Fruit fly (Drosophila melanogaster) whole organism, embryonic: Measurements from ENCODE around the gene CG17784.

Experiments
- CG10654 ChIP-seq: fragments of 200-800 bp; sonication (Bioruptor generic); optimal IDR thresholded peaks from 2 replicates; lab custom pipeline; 2016; ENCODE audit warnings: missing biosample characterization, missing genetic modification characterization
- CG13775 ChIP-seq: fragments of 200-800 bp; sonication (Bioruptor generic); optimal IDR thresholded peaks from 3 replicates; lab custom pipeline; 2017; ENCODE audit warnings: missing biosample characterization, mild to moderate bottlenecking, missing genetic modification characterization
- CG2120 ChIP-seq: fragments of 200-800 bp; sonication (Bioruptor generic); optimal IDR thresholded peaks from 3 replicates; lab custom pipeline; 2016; ENCODE audit warnings: missing biosample characterization, missing genetic modification characterization
- CG2129 ChIP-seq: fragments of 200-800 bp; sonication (Bioruptor generic); IDR thresholded peaks from 2 replicates; pipeline ENCODE4 v1.3.6; 2022; ENCODE audit warnings: missing biosample characterization, missing genetic modification characterization; ENCODE audit not compliant: partially characterized antibody
- CG2202 ChIP-seq: fragments of 200-800 bp; sonication (Bioruptor generic); optimal IDR thresholded peaks from 2 replicates; lab custom pipeline; 2018; ENCODE audit warnings: missing biosample characterization, mild to moderate bottlenecking, missing genetic modification characterization
- CG34224 ChIP-seq: fragments of 200-800 bp; sonication (Bioruptor generic); IDR thresholded peaks from 3 replicates; pipeline ENCODE4 v1.3.6; 2022; ENCODE audit warnings: missing biosample characterization, missing genetic modification characterization; ENCODE audit not compliant: partially characterized antibody
- CG34422 ChIP-seq: fragments of 200-800 bp; sonication (Bioruptor generic); IDR thresholded peaks from 3 replicates; pipeline ENCODE4 v1.3.6; 2022; ENCODE audit warnings: missing biosample characterization, missing genetic modification characterization
- CG3847 ChIP-seq: fragments of 200-800 bp; sonication (Bioruptor generic); IDR thresholded peaks from 2 replicates; pipeline ENCODE4 v1.3.6; 2022; ENCODE audit warnings: missing biosample characterization, missing genetic modification characterization
- CG3995 ChIP-seq: fragments of 200-800 bp; sonication (Bioruptor generic); optimal IDR thresholded peaks from 3 replicates; lab custom pipeline; 2016; ENCODE audit warnings: missing biosample characterization, missing genetic modification characterization
- CG42726 ChIP-seq: fragments of 200-800 bp; sonication (Bioruptor generic); IDR thresholded peaks from 2 replicates; pipeline ENCODE4 v1.3.6; 2022; ENCODE audit warnings: missing biosample characterization, missing genetic modification characterization; ENCODE audit not compliant: partially characterized antibody
- CG4282 ChIP-seq: fragments of 200-800 bp; sonication (Bioruptor generic); optimal IDR thresholded peaks from 2 replicates; lab custom pipeline; 2016; ENCODE audit warnings: missing biosample characterization, missing genetic modification characterization
- CG4328 ChIP-seq: fragments of 200-800 bp; sonication (Bioruptor generic); optimal IDR thresholded peaks from 3 replicates; lab custom pipeline; 2017; ENCODE audit warnings: missing biosample characterization, missing genetic modification reagents, missing genetic modification characterization
- CG4617 ChIP-seq: fragments of 200-800 bp; sonication (Bioruptor generic); optimal IDR thresholded peaks from 3 replicates; lab custom pipeline; 2016; ENCODE audit warnings: missing biosample characterization, missing genetic modification characterization, borderline replicate concordance
- CG6765 ChIP-seq: fragments of 200-800 bp; sonication (Bioruptor generic); optimal IDR thresholded peaks from 3 replicates; lab custom pipeline; 2017; ENCODE audit warnings: missing biosample characterization, mild to moderate bottlenecking, missing genetic modification characterization
- CG9437 ChIP-seq: fragments of 200-800 bp; sonication (Bioruptor generic); optimal IDR thresholded peaks from 2 replicates; lab custom pipeline; 2018; ENCODE audit warnings: missing biosample characterization, mild to moderate bottlenecking, missing genetic modification characterization
- CG9727 ChIP-seq: fragments of 200-800 bp; sonication (Bioruptor generic); optimal IDR thresholded peaks from 3 replicates; lab custom pipeline; 2017; ENCODE audit warnings: missing biosample characterization, mild to moderate bottlenecking, missing genetic modification characterization
- CG9797 ChIP-seq: fragments of 200-800 bp; sonication (Bioruptor generic); optimal IDR thresholded peaks from 3 replicates; lab custom pipeline; 2018; ENCODE audit warnings: missing biosample characterization, mild to moderate bottlenecking, missing genetic modification characterization
- Ets97D ChIP-seq: fragments of 200-800 bp; sonication (Bioruptor generic); optimal IDR thresholded peaks from 3 replicates; lab custom pipeline; 2016; ENCODE audit warnings: missing biosample characterization, missing genetic modification characterization
- HmgZ ChIP-seq: fragments of 200-800 bp; sonication (Bioruptor generic); optimal IDR thresholded peaks from 2 replicates; lab custom pipeline; 2018; ENCODE audit warnings: missing biosample characterization, mild to moderate bottlenecking, missing genetic modification characterization
- Max ChIP-seq: fragments of 200-800 bp; sonication (Bioruptor generic); optimal IDR thresholded peaks from 2 replicates; lab custom pipeline; 2016; ENCODE audit warnings: missing biosample characterization, mild to moderate bottlenecking, missing genetic modification characterization
- Meics ChIP-seq: fragments of 200-800 bp; sonication (Bioruptor generic); optimal IDR thresholded peaks from 2 replicates; lab custom pipeline; 2017; ENCODE audit warnings: missing biosample characterization, mild to moderate bottlenecking, missing genetic modification characterization
- NC2β ChIP-seq: fragments of 200-800 bp; sonication (Bioruptor generic); optimal IDR thresholded peaks from 2 replicates; lab custom pipeline; 2016; ENCODE audit warnings: missing biosample characterization, missing genetic modification characterization
- NFAT ChIP-seq: fragments of 200-800 bp; sonication (Bioruptor generic); IDR thresholded peaks from 2 replicates; pipeline ENCODE4 v1.3.6; 2022; ENCODE audit warnings: missing biosample characterization, missing genetic modification characterization
- Nf-YB ChIP-seq: fragments of 200-800 bp; sonication (Bioruptor generic); optimal IDR thresholded peaks from 3 replicates; lab custom pipeline; 2019; ENCODE audit warnings: missing biosample characterization, mild to moderate bottlenecking, missing genetic modification characterization, moderate library complexity
- Pdp1 ChIP-seq, 2 experiments: fragments of 200-800 bp; sonication (Bioruptor generic); optimal IDR thresholded peaks; 3 replicates each; lab custom pipeline; 2016; ENCODE audit warnings: missing biosample characterization in 2 of 2, missing genetic modification characterization in 2 of 2, mild to moderate bottlenecking in 1 of 2, moderate library complexity in 1 of 2
- Scr ChIP-seq: fragments of 200-800 bp; sonication (Bioruptor generic); IDR thresholded peaks from 2 replicates; pipeline ENCODE4 v1.3.6; 2022; ENCODE audit warnings: missing biosample characterization, missing genetic modification characterization; ENCODE audit not compliant: partially characterized antibody
- Sry-δ ChIP-seq: fragments of 200-800 bp; sonication (Bioruptor generic); optimal IDR thresholded peaks from 2 replicates; lab custom pipeline; 2016; ENCODE audit warnings: missing biosample characterization, missing genetic modification characterization
- abd-A ChIP-seq: fragments of 200-800 bp; sonication (Bioruptor generic); optimal IDR thresholded peaks from 3 replicates; lab custom pipeline; 2019; ENCODE audit warnings: missing biosample characterization, mild to moderate bottlenecking, missing genetic modification characterization, moderate library complexity
- ap ChIP-seq: fragments of 200-800 bp; sonication (Bioruptor generic); IDR thresholded peaks from 2 replicates; pipeline ENCODE4 v1.3.6; 2022; ENCODE audit warnings: missing biosample characterization, missing genetic modification characterization
- chinmo ChIP-seq: fragments of 200-800 bp; sonication (Bioruptor generic); IDR thresholded peaks from 4 replicates; pipeline ENCODE4 v1.3.6; 2022; ENCODE audit warnings: missing biosample characterization, missing genetic modification characterization; ENCODE audit not compliant: partially characterized antibody
- dpn ChIP-seq, 2 experiments: fragments of 200-800 bp; sonication (Bioruptor generic); optimal IDR thresholded peaks; 3 replicates each; lab custom pipeline; 2016; ENCODE audit warnings: missing biosample characterization in 2 of 2, missing genetic modification characterization in 2 of 2
- emc ChIP-seq: fragments of 200-800 bp; sonication (Bioruptor generic); optimal IDR thresholded peaks from 2 replicates; lab custom pipeline; 2016; ENCODE audit warnings: missing biosample characterization, missing genetic modification characterization
- fd96Cb ChIP-seq: fragments of 200-800 bp; sonication (Bioruptor generic); optimal IDR thresholded peaks from 2 replicates; lab custom pipeline; 2018; ENCODE audit warnings: missing biosample characterization, mild to moderate bottlenecking, missing genetic modification characterization, moderate library complexity
- grn ChIP-seq: fragments of 200-800 bp; sonication (Bioruptor generic); optimal IDR thresholded peaks from 3 replicates; lab custom pipeline; 2017; ENCODE audit warnings: missing biosample characterization, missing genetic modification characterization
- hbn ChIP-seq: fragments of 200-800 bp; sonication (Bioruptor generic); IDR thresholded peaks from 2 replicates; pipeline ENCODE4 v1.3.6; 2022; ENCODE audit warnings: missing biosample characterization, missing genetic modification characterization; ENCODE audit not compliant: partially characterized antibody
- lola ChIP-seq, 3 experiments: fragments of >200 bp in 2 of 3; fragments of 200-800 bp in 1 of 3; sonication (Bioruptor generic) in 1 of 3; optimal IDR thresholded peaks; 2 replicates each; lab custom pipeline; 2017 to 2019; ENCODE audit warnings: missing biosample characterization in 3 of 3, missing genetic modification characterization in 3 of 3, mild to moderate bottlenecking in 1 of 3, moderate library complexity in 1 of 3
- org-1 ChIP-seq: fragments of 200-800 bp; sonication (Bioruptor generic); optimal IDR thresholded peaks from 2 replicates; lab custom pipeline; 2017; ENCODE audit warnings: missing biosample characterization, missing genetic modification characterization
- phol ChIP-seq: fragments of 200-800 bp; sonication (Bioruptor generic); optimal IDR thresholded peaks from 3 replicates; lab custom pipeline; 2018; ENCODE audit warnings: missing biosample characterization, mild to moderate bottlenecking, missing genetic modification characterization, moderate library complexity
- sc ChIP-seq, 3 experiments: fragments of >200 bp in 2 of 3; fragments of 200-800 bp in 1 of 3; sonication (Bioruptor generic) in 1 of 3; optimal IDR thresholded peaks; 2 replicates in 2 of 3; 3 replicates in 1 of 3; lab custom pipeline; 2017; ENCODE audit warnings: mild to moderate bottlenecking in 1 of 3, missing biosample characterization in 1 of 3, missing genetic modification characterization in 1 of 3, missing genetic modification reagents in 1 of 3
- sens ChIP-seq: fragments of 200-800 bp; sonication (Bioruptor generic); peaks from one replicate; lab custom pipeline; 2016; ENCODE audit warnings: missing biosample characterization, missing genetic modification characterization
- sens-2 ChIP-seq: fragments of 200-800 bp; sonication (Bioruptor generic); IDR thresholded peaks from 2 replicates; pipeline ENCODE4 v1.3.6; 2022; ENCODE audit warnings: missing biosample characterization, missing genetic modification characterization
- tgo ChIP-seq: fragments of 200-800 bp; sonication (Bioruptor generic); IDR thresholded peaks from 3 replicates; pipeline ENCODE4 v1.3.6; 2022; ENCODE audit warnings: missing biosample characterization, missing genetic modification characterization
- tin ChIP-seq: fragments of 200-800 bp; sonication (Bioruptor generic); optimal IDR thresholded peaks from 3 replicates; lab custom pipeline; 2016; ENCODE audit warnings: missing biosample characterization, missing genetic modification characterization
- tna ChIP-seq: fragments of 200-800 bp; sonication (Bioruptor generic); IDR thresholded peaks from 2 replicates; pipeline ENCODE4 v1.3.6; 2022; ENCODE audit warnings: missing biosample characterization, missing genetic modification characterization; ENCODE audit not compliant: partially characterized antibody
- trem ChIP-seq: fragments of 200-800 bp; optimal IDR thresholded peaks from 3 replicates; lab custom pipeline; 2019; ENCODE audit warnings: missing biosample characterization, mild to moderate bottlenecking, missing genetic modification characterization, moderate library complexity
- usp ChIP-seq: fragments of >200 bp; optimal IDR thresholded peaks from 2 replicates; lab custom pipeline; 2017; ENCODE audit warnings: missing biosample characterization, missing genetic modification characterization
- wdn ChIP-seq: fragments of 200-800 bp; sonication (Bioruptor generic); IDR thresholded peaks from 2 replicates; pipeline ENCODE4 v1.3.6; 2022; ENCODE audit warnings: missing biosample characterization, missing genetic modification characterization

The CG17784 gene

dm6 chr3R:24318217-24319082 lies 46.3 kb downstream of the CG17784 start, which contains the start of the genes Nab2 and BRWD3 (continued):
- TF ChIP-seq Nf-YB (GFP tag; lab: Kevin White, UChicago) (no peak), NC2β (no peak), CG3995 (GFP tag; lab: Kevin White, UChicago) (no peak), Max (GFP tag; lab: Kevin White, UChicago) (peak; percentile 45), Pdp1 (GFP tag; optimal IDR thresholded peaks at IDR 0.05; lab: Kevin White, UChicago) (peak in 1 of 2 experiments; percentile 28), CG9727 (GFP tag; lab: Kevin White, UChicago) (peak; percentile 64), CG2202 (no peak), CG2120 (GFP tag; lab: Kevin White, UChicago) (peak; percentile 38), ap (GFP tag; lab: Robert Waterston, UW) (no peak), CG3847 (peak; percentile 52; the same call in 1 of the 2 replicates), CG9437 (GFP tag; lab: Kevin White, UChicago) (peak; percentile 33), chinmo (GFP tag; lab: Robert Waterston, UW) (peak; percentile 45; the same call in 1 of the 4 replicates), CG4617 (GFP tag; lab: Kevin White, UChicago) (peak; percentile 39), hbn (GFP tag; lab: Robert Waterston, UW) (peak; percentile 54), CG4328 (GFP tag; lab: Kevin White, UChicago) (peak; percentile 32), sens-2 (GFP tag; lab: Robert Waterston, UW) (peak; percentile 20; the same call in 1 of the 2 replicates), CG34224 (peak; percentile 26; the same call in 2 of the 3 replicates), sc (optimal IDR thresholded peaks at IDR 0.05; lab: Kevin White, UChicago) (no peak), sc (GFP tag; optimal IDR thresholded peaks at IDR 0.05; lab: Kevin White, UChicago) (no peak), tna (GFP tag; lab: Robert Waterston, UW) (no peak), sens (GFP tag; lab: Kevin White, UChicago) (peak; percentile 84), Ets97D (GFP tag; lab: Kevin White, UChicago) (peak; percentile 19), HmgZ (peak; percentile 4), org-1 (GFP tag; lab: Kevin White, UChicago) (no peak), CG6765 (GFP tag; lab: Kevin White, UChicago) (no peak), NFAT (GFP tag; lab: Robert Waterston, UW) (peak; percentile 69), fd96Cb (tag; lab: Kevin White, UChicago) (peak; percentile 21), grn (GFP tag; lab: Kevin White, UChicago) (no peak), emc (GFP tag; lab: Kevin White, UChicago) (no peak), CG34422 (GFP tag; lab: Robert Waterston, UW) (peak; percentile 45; the same call in 2 of the 3 replicates), lola (GFP tag; optimal IDR thresholded peaks at IDR 0.05; lab: Kevin White, UChicago) (peak in 1 of 3 experiments; percentile 67), Scr (GFP tag; lab: Robert Waterston, UW) (peak; percentile 64), CG13775 (GFP tag; lab: Kevin White, UChicago) (peak; percentile 68), tgo (GFP tag; lab: Robert Waterston, UW) (no peak), wdn (GFP tag; lab: Robert Waterston, UW) (no peak), usp (GFP tag; lab: Kevin White, UChicago) (no peak), CG42726 (GFP tag; lab: Robert Waterston, UW) (peak; percentile 81), CG9797 (GFP tag; lab: Kevin White, UChicago) (peak; percentile 4), dpn (GFP tag; optimal IDR thresholded peaks at IDR 0.05; lab: Kevin White, UChicago) (peak in 1 of 2 experiments; percentile 15), abd-A (no peak), Meics (GFP tag; lab: Kevin White, UChicago) (no peak), phol (tag; lab: Kevin White, UChicago) (peak; percentile 65), CG10654 (GFP tag; lab: Kevin White, UChicago) (peak; percentile 17), Sry-δ (GFP tag; lab: Kevin White, UChicago) (peak; percentile 78), tin (GFP tag; lab: Kevin White, UChicago) (peak; percentile 38), CG4282 (GFP tag; lab: Kevin White, UChicago) (no peak), trem (tag; lab: Kevin White, UChicago) (no peak), CG2129 (GFP tag; lab: Robert Waterston, UW) (peak; percentile 17)
